Fruit fly (Drosophila melanogaster) Kc167 (cell line): ENCODE data around the gene CG43218.

Experiments
- Myc ChIP-seq: fragments of >200 bp; optimal IDR thresholded peaks from 2 replicates; lab custom pipeline; 2017; ENCODE audit warnings: missing external identifiers
- insv ChIP-seq: fragments of >200 bp; optimal IDR thresholded peaks from 3 replicates; lab custom pipeline; 2018; ENCODE audit warnings: missing external identifiers
- psq ChIP-seq: fragments of >200 bp; optimal IDR thresholded peaks from 2 replicates; lab custom pipeline; 2017; ENCODE audit warnings: missing external identifiers

DNA sequence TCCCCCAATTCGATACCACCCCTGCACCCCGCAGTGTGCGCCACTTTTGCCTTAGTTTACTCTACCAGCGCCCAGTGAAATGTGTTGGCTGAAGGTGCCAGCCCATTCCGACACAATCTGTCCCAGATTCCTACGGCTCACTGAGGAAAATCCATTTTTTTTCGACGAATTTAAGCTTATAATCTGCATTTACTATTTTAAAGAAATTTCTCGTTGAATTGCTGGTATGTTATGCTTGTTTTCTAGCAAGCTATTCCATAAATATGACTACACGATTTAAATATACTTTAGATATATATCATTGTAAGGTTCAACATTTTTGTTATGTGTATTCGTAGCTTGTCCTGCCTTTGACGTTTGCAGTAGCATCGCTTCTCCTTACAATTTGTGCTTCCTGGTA, 34.6 kb upstream of the CG43218 start:
- TF ChIP-seq Myc (lab: Kevin White, UChicago), result no peak
- TF ChIP-seq insv, result no peak
- no peak for TF ChIP-seq psq (lab: Kevin White, UChicago)
